Worm (Caenorhabditis elegans): Measurements from ENCODE around the gene fbxa-52.

Gene fbxa-52

ce11 chrX:1729558-1729957, 17.1 kb upstream of the fbxa-52 start, which contains the start of gene dgn-3:
dgn-3 (plus strand) TSS chrX:1729858.
- no peak for TF ChIP-seq ceh-88 (GFP tag; IDR thresholded peaks at IDR 0.05)
- no peak for TF ChIP-seq unc-30 (tag; optimal IDR thresholded peaks at IDR 0.05)
- no peak for TF ChIP-seq tbx-2 (tag; optimal IDR thresholded peaks at IDR 0.05)
- TF ChIP-seq snu-23 (GFP tag; optimal IDR thresholded peaks at IDR 0.05), result no peak

ce11 chrX:1727056-1727455, 14.6 kb upstream of the fbxa-52 start, which contains the start of gene F07G6.2:
F07G6.2 (plus strand) TSS chrX:1727356.
- no peak for TF ChIP-seq tlp-1 (tag; optimal IDR thresholded peaks at IDR 0.05)
- TF ChIP-seq nhr-71 (tag; optimal IDR thresholded peaks at IDR 0.05), result no peak
- no peak for TF ChIP-seq skn-1 (tag; optimal IDR thresholded peaks at IDR 0.05)
- TF ChIP-seq zip-4 (GFP tag; optimal IDR thresholded peaks at IDR 0.05), result no peak
- no peak for TF ChIP-seq lir-3 (tag; optimal IDR thresholded peaks at IDR 0.05; ENCODE audit: poor library complexity)
- TF ChIP-seq hlh-17 (GFP tag; optimal IDR thresholded peaks at IDR 0.05; ENCODE audit: borderline replicate concordance), result no peak
- no peak for TF ChIP-seq mab-9 (GFP tag; IDR thresholded peaks at IDR 0.05)
- TF ChIP-seq grh-1 (GFP tag; IDR thresholded peaks at IDR 0.05), result no peak
- no peak for TF ChIP-seq lin-35 (GFP tag; optimal IDR thresholded peaks at IDR 0.05)
- TF ChIP-seq nhr-19 (GFP tag; conservative IDR thresholded peaks at IDR 0.05), result no peak

ce11 chrX:1720359-1720758, 7.9 kb upstream of the fbxa-52 start, which contains the start of gene F07G6.8:
F07G6.8 (minus strand) TSS chrX:1720459.
- no peak for TF ChIP-seq vab-15 (tag; optimal IDR thresholded peaks at IDR 0.05)
- TF ChIP-seq mef-2 (tag; optimal IDR thresholded peaks at IDR 0.05), result no peak
- TF ChIP-seq ceh-88 (GFP tag; IDR thresholded peaks at IDR 0.05), result no peak
- TF ChIP-seq mab-9 (GFP tag; IDR thresholded peaks at IDR 0.05), result no peak
- no peak for TF ChIP-seq irx-1 (tag; optimal IDR thresholded peaks at IDR 0.05)
- no peak for TF ChIP-seq sup-37 (GFP tag; optimal IDR thresholded peaks at IDR 0.05)
- no peak for TF ChIP-seq skn-1 (tag; optimal IDR thresholded peaks at IDR 0.05)
- no peak for TF ChIP-seq blmp-1 (tag; optimal IDR thresholded peaks at IDR 0.05)
- TF ChIP-seq hlh-4 (tag; optimal IDR thresholded peaks at IDR 0.05), result no peak
- no peak for TF ChIP-seq snu-23 (GFP tag; optimal IDR thresholded peaks at IDR 0.05)
- no peak for TF ChIP-seq lsy-2 (tag; optimal IDR thresholded peaks at IDR 0.05)
- TF ChIP-seq aha-1 (tag; optimal IDR thresholded peaks at IDR 0.05), result no peak
- no peak for TF ChIP-seq unc-98 (GFP tag; IDR thresholded peaks at IDR 0.05)
- TF ChIP-seq pqm-1 (tag; optimal IDR thresholded peaks at IDR 0.05), result no peak
- TF ChIP-seq fkh-8 (tag; optimal IDR thresholded peaks at IDR 0.05), result no peak
- TF ChIP-seq alr-1 (tag; optimal IDR thresholded peaks at IDR 0.05; ENCODE audit: borderline replicate concordance), result no peak
- TF ChIP-seq ces-1 (GFP tag; optimal IDR thresholded peaks at IDR 0.05), result no peak
- no peak for TF ChIP-seq lin-15B (tag; optimal IDR thresholded peaks at IDR 0.05)
- no peak for TF ChIP-seq nhr-12 (tag; optimal IDR thresholded peaks at IDR 0.05)
- no peak for TF ChIP-seq mep-1 (tag; optimal IDR thresholded peaks at IDR 0.05)

- TF ChIP-seq ceh-63 (GFP tag; optimal IDR thresholded peaks at IDR 0.05) (no peak), isw-1 (GFP tag; IDR thresholded peaks at IDR 0.05) (no peak), nhr-28 (tag; optimal IDR thresholded peaks at IDR 0.05) (no peak), pag-3 (tag; optimal IDR thresholded peaks at IDR 0.05; ENCODE audit: borderline replicate concordance, insufficient read depth) (no peak), nhr-76 (tag; optimal IDR thresholded peaks at IDR 0.05) (no peak), vab-15 (tag; optimal IDR thresholded peaks at IDR 0.05) (no peak), fkh-10 (GFP tag; optimal IDR thresholded peaks at IDR 0.05) (no peak), blmp-1 (tag; optimal IDR thresholded peaks at IDR 0.05) (no peak), alr-1 (tag; optimal IDR thresholded peaks at IDR 0.05; ENCODE audit: borderline replicate concordance) (no peak)
These were observed 6.0 kb upstream of the fbxa-52 start, which contains the start of gene fbxa-53 for ce11 chrX:1718479-1718878. fbxa-53 (minus strand) TSS chrX:1718579.
